Worm (Caenorhabditis elegans) whole organism, L4/young adult: ENCODE measurements around the gene srz-29.

Experiments used
- W03F9.2 ChIP-seq: fragments of 150-350 bp; optimal IDR thresholded peaks from 2 replicates; lab custom pipeline; 2014; ENCODE audit warnings: missing biosample characterization, missing genetic modification characterization
- him-1 ChIP-seq: sonication (generic microtip); optimal IDR thresholded peaks from 2 replicates; lab custom pipeline; 2016; ENCODE audit warnings: missing genotype, missing genetic modification reagents, missing genetic modification characterization, missing compliant biosample characterization

DNA sequence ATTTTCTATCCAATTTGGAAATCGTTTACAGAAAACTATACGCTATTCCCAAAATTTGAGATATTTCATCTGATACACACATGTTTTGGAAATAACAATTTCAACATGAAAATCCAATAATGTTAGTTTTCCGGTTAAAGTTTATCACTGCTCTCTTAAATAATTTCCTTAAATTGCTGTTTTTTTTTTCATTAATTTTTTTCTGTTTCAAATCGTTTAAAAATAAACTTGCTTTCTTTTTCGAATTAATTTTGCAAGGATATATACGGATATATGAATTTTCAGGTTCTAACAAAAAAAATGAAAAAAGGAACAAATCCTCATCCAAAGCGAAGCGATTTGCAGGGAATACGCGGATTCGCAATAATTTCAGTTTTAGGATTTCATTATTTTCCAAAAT is 27.8 kb upstream of the srz-29 start, which contains the start of gene oac-48:
- TF ChIP-seq him-1 (tag; lab: Kevin White, UChicago) (no peak), W03F9.2 (no peak)
